Worm (Caenorhabditis elegans): Measurements from ENCODE around the gene F23G4.1.

- TF ChIP-seq aly-2 (tag; optimal IDR thresholded peaks at IDR 0.05) (no peak), fos-1 (tag; optimal IDR thresholded peaks at IDR 0.05) (no peak), lin-13 (GFP tag; optimal IDR thresholded peaks at IDR 0.05) (no peak), xbp-1 (tag; optimal IDR thresholded peaks at IDR 0.05) (no peak), efl-3 (GFP tag; optimal IDR thresholded peaks at IDR 0.05) (no peak), ztf-11 (tag; optimal IDR thresholded peaks at IDR 0.05) (no peak), sox-4 (tag; optimal IDR thresholded peaks at IDR 0.05) (no peak), ztf-4 (tag; optimal IDR thresholded peaks at IDR 0.05) (no peak), C34B4.2 (tag; optimal IDR thresholded peaks at IDR 0.05) (no peak), nhr-28 (tag; optimal IDR thresholded peaks at IDR 0.05) (no peak)
Observed at ce11 chrX:6641509-6641908, 38.5 kb upstream of the F23G4.1 start.
